Fruit fly (Drosophila melanogaster) whole organism, embryonic: Measurements from ENCODE around the gene CG15728.
A peak's percentile ranks its signal among the peaks of the same experiment; 100 is the strongest.

ENCODE experiments used
- Adf1 ChIP-seq: fragments of 200-800 bp; sonication (Bioruptor generic); IDR thresholded peaks from 2 replicates; pipeline ENCODE4 v1.3.6; 2022; ENCODE audit warnings: missing biosample characterization, missing genetic modification characterization
- Atf3 ChIP-seq: fragments of 200-800 bp; sonication (Bioruptor generic); optimal IDR thresholded peaks from 3 replicates; lab custom pipeline; 2016; ENCODE audit warnings: missing biosample characterization, missing genetic modification characterization
- Awh ChIP-seq: fragments of 200-800 bp; sonication (Bioruptor generic); IDR thresholded peaks from 2 replicates; pipeline ENCODE4, ENCODE4 v1.3.6; 2022; ENCODE audit warnings: missing biosample characterization, missing genetic modification characterization
- CG10147 ChIP-seq: fragments of 200-800 bp; sonication (Bioruptor generic); optimal IDR thresholded peaks from 2 replicates; lab custom pipeline; 2019; ENCODE audit warnings: missing biosample characterization, mild to moderate bottlenecking, missing genetic modification characterization, moderate library complexity
- CG11456 ChIP-seq: fragments of 200-800 bp; sonication (Bioruptor generic); IDR thresholded peaks from 3 replicates; pipeline ENCODE4 v1.3.6; 2022; ENCODE audit warnings: missing biosample characterization, missing genetic modification characterization
- CG11560 ChIP-seq: fragments of 200-800 bp; sonication (Bioruptor generic); IDR thresholded peaks from 3 replicates; pipeline ENCODE4 v1.3.6; 2022; ENCODE audit warnings: missing biosample characterization, missing genetic modification characterization
- CG13624 ChIP-seq: fragments of 200-800 bp; sonication (Bioruptor generic); optimal IDR thresholded peaks from 2 replicates; lab custom pipeline; 2016; ENCODE audit warnings: missing biosample characterization, missing genetic modification characterization
- CG14667 ChIP-seq: fragments of 200-800 bp; sonication (Bioruptor generic); IDR thresholded peaks from 2 replicates; pipeline ENCODE4 v1.3.6; 2022; ENCODE audit warnings: missing biosample characterization, missing genetic modification characterization
- CG15696 ChIP-seq: fragments of 200-800 bp; sonication (Bioruptor generic); optimal IDR thresholded peaks from 2 replicates; lab custom pipeline; 2019; ENCODE audit warnings: missing biosample characterization, mild to moderate bottlenecking, missing genetic modification characterization, moderate library complexity
- CG16813 ChIP-seq: fragments of 200-800 bp; sonication (Bioruptor generic); IDR thresholded peaks from 3 replicates; pipeline ENCODE4 v1.3.6; 2022; ENCODE audit warnings: missing biosample characterization, missing genetic modification characterization; ENCODE audit not compliant: partially characterized antibody
- CG17186 ChIP-seq: fragments of 200-800 bp; sonication (Bioruptor generic); optimal IDR thresholded peaks from 3 replicates; lab custom pipeline; 2017; ENCODE audit warnings: missing biosample characterization, missing genetic modification reagents, missing genetic modification characterization
- CG32772 ChIP-seq: fragments of 200-800 bp; sonication (Bioruptor generic); IDR thresholded peaks from 2 replicates; pipeline ENCODE4 v1.3.6; 2022; ENCODE audit warnings: missing biosample characterization, missing genetic modification characterization
- CG33557 ChIP-seq: fragments of 200-800 bp; sonication (Bioruptor generic); optimal IDR thresholded peaks from 2 replicates; lab custom pipeline; 2019; ENCODE audit warnings: missing biosample characterization, mild to moderate bottlenecking, missing genetic modification characterization, moderate library complexity
- CG34376 ChIP-seq: fragments of 200-800 bp; sonication (Bioruptor generic); optimal IDR thresholded peaks from 2 replicates; lab custom pipeline; 2018; ENCODE audit warnings: missing biosample characterization, mild to moderate bottlenecking, missing genetic modification characterization
- CG34422 ChIP-seq: fragments of 200-800 bp; sonication (Bioruptor generic); IDR thresholded peaks from 3 replicates; pipeline ENCODE4 v1.3.6; 2022; ENCODE audit warnings: missing biosample characterization, missing genetic modification characterization
- CG4328 ChIP-seq: fragments of 200-800 bp; sonication (Bioruptor generic); optimal IDR thresholded peaks from 3 replicates; lab custom pipeline; 2017; ENCODE audit warnings: missing biosample characterization, missing genetic modification reagents, missing genetic modification characterization
- CG7963 ChIP-seq: fragments of 200-800 bp; sonication (Bioruptor generic); IDR thresholded peaks from 3 replicates; pipeline ENCODE4 v1.3.6; 2022; ENCODE audit warnings: missing biosample characterization, missing genetic modification characterization; ENCODE audit not compliant: partially characterized antibody
- CG9609 ChIP-seq: fragments of 200-800 bp; sonication (Bioruptor generic); optimal IDR thresholded peaks from 3 replicates; lab custom pipeline; 2016; ENCODE audit warnings: missing biosample characterization, missing genetic modification characterization
- CG9932 ChIP-seq: fragments of 200-800 bp; sonication (Bioruptor generic); IDR thresholded peaks from 2 replicates; pipeline ENCODE4 v1.3.6; 2022; ENCODE audit warnings: missing biosample characterization, missing genetic modification characterization
- Dbx ChIP-seq: fragments of 200-800 bp; sonication (Bioruptor generic); IDR thresholded peaks from 3 replicates; pipeline ENCODE4 v1.3.6; 2022; ENCODE audit warnings: missing biosample characterization, missing genetic modification characterization
- Dek ChIP-seq: fragments of 200-800 bp; sonication (Bioruptor generic); optimal IDR thresholded peaks from 3 replicates; lab custom pipeline; 2019; ENCODE audit warnings: missing biosample characterization, mild to moderate bottlenecking, missing genetic modification characterization, moderate library complexity
- Dll ChIP-seq: fragments of 200-800 bp; sonication (Bioruptor generic); IDR thresholded peaks from 4 replicates; pipeline ENCODE4 v1.3.6; 2022; ENCODE audit warnings: missing biosample characterization, missing genetic modification characterization; ENCODE audit not compliant: partially characterized antibody
- Dref ChIP-seq: fragments of 200-800 bp; sonication (Bioruptor generic); IDR thresholded peaks from 2 replicates; pipeline ENCODE4 v1.3.6; 2022; ENCODE audit warnings: missing biosample characterization, missing genetic modification characterization
- E2f1 ChIP-seq: fragments of 200-800 bp; sonication (Bioruptor generic); IDR thresholded peaks from 2 replicates; pipeline ENCODE4 v1.3.6; 2022; ENCODE audit warnings: missing biosample characterization, missing genetic modification characterization
- ERR ChIP-seq: fragments of 200-800 bp; sonication (Bioruptor generic); optimal IDR thresholded peaks from 2 replicates; lab custom pipeline; 2016; ENCODE audit warnings: missing biosample characterization, missing genetic modification characterization
- Rx ChIP-seq: fragments of 200-800 bp; sonication (Bioruptor generic); IDR thresholded peaks from 2 replicates; pipeline ENCODE4 v1.3.6; 2022; ENCODE audit warnings: missing biosample characterization, missing genetic modification characterization
- Six4 ChIP-seq: fragments of 200-800 bp; sonication (Bioruptor generic); optimal IDR thresholded peaks from 2 replicates; lab custom pipeline; 2016; ENCODE audit warnings: missing biosample characterization, missing genetic modification characterization
- Trl ChIP-seq, 3 experiments: fragments of >200 bp in 2 of 3; fragments of 200-800 bp in 1 of 3; sonication (Bioruptor generic) in 1 of 3; optimal IDR thresholded peaks; 2 replicates in 1 of 3; 3 replicates in 2 of 3; lab custom pipeline; 2016 to 2017; ENCODE audit warnings: missing biosample characterization in 1 of 3, missing genetic modification characterization in 1 of 3
- Xrp1 ChIP-seq: fragments of 200-800 bp; sonication (Bioruptor generic); IDR thresholded peaks from 2 replicates; pipeline ENCODE4 v1.3.6; 2022; ENCODE audit warnings: missing biosample characterization, missing genetic modification characterization
- al ChIP-seq: fragments of 200-800 bp; sonication (Bioruptor generic); IDR thresholded peaks from 2 replicates; pipeline ENCODE4 v1.3.6; 2022; ENCODE audit warnings: missing biosample characterization, missing genetic modification characterization
- ara ChIP-seq: fragments of 200-800 bp; sonication (Bioruptor generic); IDR thresholded peaks from 2 replicates; pipeline ENCODE4 v1.3.6; 2022; ENCODE audit warnings: missing biosample characterization, missing genetic modification characterization
- bcd ChIP-seq: fragments of 200-800 bp; sonication (Bioruptor generic); optimal IDR thresholded peaks from 2 replicates; lab custom pipeline; 2017; ENCODE audit warnings: missing biosample characterization, mild to moderate bottlenecking, missing genetic modification characterization
- chif ChIP-seq, 2 experiments: fragments of 200-800 bp; sonication (Bioruptor generic); optimal IDR thresholded peaks; 3 replicates each; lab custom pipeline; 2016; ENCODE audit warnings: missing biosample characterization in 2 of 2, missing genetic modification characterization in 2 of 2
- chm ChIP-seq: fragments of 200-800 bp; sonication (Bioruptor generic); IDR thresholded peaks from 2 replicates; pipeline ENCODE4 v1.3.6; 2022; ENCODE audit warnings: missing biosample characterization, missing genetic modification characterization
- dan ChIP-seq: fragments of 200-800 bp; sonication (Bioruptor generic); IDR thresholded peaks from 2 replicates; pipeline ENCODE4 v1.3.6; 2022; ENCODE audit warnings: missing biosample characterization, missing genetic modification characterization
- fd64A ChIP-seq: fragments of 200-800 bp; sonication (Bioruptor generic); optimal IDR thresholded peaks from 3 replicates; lab custom pipeline; 2018; ENCODE audit warnings: missing biosample characterization, mild to moderate bottlenecking, missing genetic modification characterization
- gro ChIP-seq: fragments of 200-800 bp; sonication (Bioruptor generic); optimal IDR thresholded peaks from 2 replicates; lab custom pipeline; 2016; ENCODE audit warnings: missing biosample characterization, missing genetic modification characterization
- mld ChIP-seq: fragments of 200-800 bp; sonication (Bioruptor generic); IDR thresholded peaks from 3 replicates; pipeline ENCODE4 v1.3.6; 2022; ENCODE audit warnings: missing biosample characterization, missing genetic modification characterization; ENCODE audit not compliant: partially characterized antibody
- nerfin-2 ChIP-seq: fragments of 200-800 bp; sonication (Bioruptor generic); IDR thresholded peaks from 2 replicates; pipeline ENCODE4 v1.3.6; 2022; ENCODE audit warnings: missing biosample characterization, missing genetic modification characterization; ENCODE audit not compliant: partially characterized antibody
- otp ChIP-seq: fragments of 200-800 bp; sonication (Bioruptor generic); IDR thresholded peaks from 3 replicates; pipeline ENCODE4, ENCODE4 v1.3.6; 2022; ENCODE audit warnings: missing biosample characterization, missing genetic modification characterization
- pum ChIP-seq: fragments of 200-800 bp; sonication (Bioruptor generic); optimal IDR thresholded peaks from 2 replicates; lab custom pipeline; 2016; ENCODE audit warnings: missing biosample characterization, missing genetic modification characterization
- repo ChIP-seq: fragments of 200-800 bp; sonication (Bioruptor generic); optimal IDR thresholded peaks from 2 replicates; lab custom pipeline; 2016; ENCODE audit warnings: missing biosample characterization, missing genetic modification characterization
- rib ChIP-seq: fragments of 200-800 bp; sonication (Bioruptor generic); IDR thresholded peaks from 2 replicates; pipeline ENCODE4 v1.3.6; 2022; ENCODE audit warnings: missing biosample characterization, missing genetic modification characterization
- ro ChIP-seq: fragments of 200-800 bp; sonication (Bioruptor generic); IDR thresholded peaks from 2 replicates; pipeline ENCODE4 v1.3.6; 2022; ENCODE audit warnings: missing biosample characterization, missing genetic modification characterization
- slp2 ChIP-seq: fragments of 200-800 bp; sonication (Bioruptor generic); optimal IDR thresholded peaks from 2 replicates; lab custom pipeline; 2016; ENCODE audit warnings: missing biosample characterization, missing genetic modification characterization
- sob ChIP-seq: fragments of 200-800 bp; sonication (Bioruptor generic); IDR thresholded peaks from 2 replicates; pipeline ENCODE4 v1.3.6; 2022; ENCODE audit warnings: missing biosample characterization, missing genetic modification characterization
- tna ChIP-seq: fragments of 200-800 bp; sonication (Bioruptor generic); IDR thresholded peaks from 2 replicates; pipeline ENCODE4 v1.3.6; 2022; ENCODE audit warnings: missing biosample characterization, missing genetic modification characterization; ENCODE audit not compliant: partially characterized antibody
- unpg ChIP-seq: fragments of 200-800 bp; sonication (Bioruptor generic); optimal IDR thresholded peaks from 3 replicates; lab custom pipeline; 2018; ENCODE audit warnings: missing biosample characterization, mild to moderate bottlenecking, missing genetic modification characterization, moderate library complexity
- vvl ChIP-seq: fragments of 200-800 bp; sonication (Bioruptor generic); IDR thresholded peaks from 2 replicates; pipeline ENCODE4 v1.3.6; 2022; ENCODE audit warnings: missing biosample characterization, missing genetic modification characterization
- wdn ChIP-seq: fragments of 200-800 bp; sonication (Bioruptor generic); IDR thresholded peaks from 2 replicates; pipeline ENCODE4 v1.3.6; 2022; ENCODE audit warnings: missing biosample characterization, missing genetic modification characterization
- zf30C ChIP-seq: fragments of 200-800 bp; sonication (Bioruptor generic); optimal IDR thresholded peaks from 3 replicates; lab custom pipeline; 2018; ENCODE audit warnings: missing biosample characterization, mild to moderate bottlenecking, missing genetic modification characterization

Gene CG15728

dm6 chrX:12579506-12579999 is 44.5 kb upstream of the CG15728 start (continued):
- peak; percentile 89 for TF ChIP-seq CG34422 (GFP tag; lab: Robert Waterston, UW)
- peak; percentile 96 for TF ChIP-seq Atf3
- TF ChIP-seq tna: no peak
- peak; percentile 78 for TF ChIP-seq fd64A (GFP tag; lab: Kevin White, UChicago)
- TF ChIP-seq CG7963 (GFP tag; lab: Robert Waterston, UW): no peak
- TF ChIP-seq CG15696 (tag; lab: Kevin White, UChicago): peak; percentile 81
- peak; percentile 91 for TF ChIP-seq Rx
- TF ChIP-seq zf30C (GFP tag; lab: Kevin White, UChicago): no peak
- TF ChIP-seq ara (GFP tag; lab: Robert Waterston, UW): peak; percentile 83
- peak; percentile 89 for TF ChIP-seq wdn (GFP tag; lab: Robert Waterston, UW)
- peak; percentile 95 for TF ChIP-seq slp2 (GFP tag; lab: Kevin White, UChicago)
- peak; percentile 96 for TF ChIP-seq unpg (GFP tag; lab: Kevin White, UChicago)
- peak; percentile 28 for TF ChIP-seq ERR (GFP tag; lab: Kevin White, UChicago)
- TF ChIP-seq Adf1 (GFP tag; lab: Robert Waterston, UW): peak; percentile 44
- TF ChIP-seq Six4 (GFP tag; lab: Kevin White, UChicago): peak; percentile 86
- peak; percentile 94 for TF ChIP-seq vvl (GFP tag; lab: Robert Waterston, UW)
- TF ChIP-seq CG9609 (GFP tag; lab: Kevin White, UChicago): peak; percentile 95
- peak; percentile 97 for TF ChIP-seq CG13624 (GFP tag; lab: Kevin White, UChicago)
- TF ChIP-seq nerfin-2 (GFP tag; lab: Robert Waterston, UW): no peak
- TF ChIP-seq rib (GFP tag; lab: Robert Waterston, UW): peak; percentile 76; the same call in 1 of the 2 replicates
- peak; percentile 94 for TF ChIP-seq Dbx
- TF ChIP-seq Dll (GFP tag; lab: Robert Waterston, UW): no peak
- no peak; the same call in 1 of the 2 replicates for TF ChIP-seq dan (GFP tag; lab: Robert Waterston, UW)
- TF ChIP-seq CG9932: peak; percentile 92
- peak; percentile 92 for TF ChIP-seq sob
- peak; percentile 93 for TF ChIP-seq pum
- TF ChIP-seq Dek (tag; lab: Kevin White, UChicago): peak; percentile 97
- peak; percentile 87 for TF ChIP-seq CG4328 (GFP tag; lab: Kevin White, UChicago)
- peak; percentile 92 for TF ChIP-seq al (GFP tag; lab: Robert Waterston, UW)
- TF ChIP-seq E2f1 (GFP tag; lab: Robert Waterston, UW): peak; percentile 86
- TF ChIP-seq CG11560 (tag; lab: Robert Waterston, UW): peak; percentile 82; the same call in 2 of the 3 replicates
- no peak for TF ChIP-seq Dref (GFP tag; lab: Robert Waterston, UW)
- no peak for TF ChIP-seq CG16813 (GFP tag; lab: Robert Waterston, UW)
- peak; percentile 91 for TF ChIP-seq Awh
- TF ChIP-seq CG32772: peak; percentile 91
- TF ChIP-seq Trl (optimal IDR thresholded peaks at IDR 0.05; lab: Kevin White, UChicago): no peak
- peak; percentile 96 for TF ChIP-seq Trl (GFP tag; optimal IDR thresholded peaks at IDR 0.05; lab: Kevin White, UChicago)
- TF ChIP-seq gro (GFP tag; lab: Kevin White, UChicago): peak; percentile 97
- peak; percentile 74 for TF ChIP-seq ro (GFP tag; lab: Robert Waterston, UW)
- TF ChIP-seq mld (GFP tag; lab: Robert Waterston, UW): no peak
- TF ChIP-seq chif (GFP tag; optimal IDR thresholded peaks at IDR 0.05; lab: Kevin White, UChicago): peak; percentile 94 to 95
- TF ChIP-seq CG11456 (GFP tag; lab: Robert Waterston, UW): peak; percentile 92
- TF ChIP-seq CG34376 (GFP tag; lab: Kevin White, UChicago): peak; percentile 93
- peak; percentile 92 for TF ChIP-seq repo (GFP tag; lab: Kevin White, UChicago)
- TF ChIP-seq CG14667 (GFP tag; lab: Robert Waterston, UW): peak; percentile 84
- peak; percentile 95 for TF ChIP-seq bcd
- peak; percentile 62 for TF ChIP-seq CG33557 (GFP tag; lab: Kevin White, UChicago)
- peak; percentile 65; the same call in 1 of the 2 replicates for TF ChIP-seq chm (GFP tag; lab: Robert Waterston, UW)
- TF ChIP-seq Xrp1 (GFP tag; lab: Robert Waterston, UW): peak; percentile 91
- TF ChIP-seq CG17186 (GFP tag; lab: Kevin White, UChicago): peak; percentile 81
- TF ChIP-seq otp (GFP tag; lab: Robert Waterston, UW): peak; percentile 87
- TF ChIP-seq CG10147 (GFP tag; lab: Kevin White, UChicago): peak; percentile 96
